Worm (Caenorhabditis elegans) whole organism, L1 larva: ENCODE results near the gene R03G8.6.

Experiments used
- C04F5.9 ChIP-seq: sonication (generic microtip); optimal IDR thresholded peaks from 2 replicates; lab custom pipeline; 2016; ENCODE audit warnings: missing genetic modification characterization, missing compliant biosample characterization
- blmp-1 ChIP-seq: fragments of 150-350 bp; optimal IDR thresholded peaks from 2 replicates; lab custom pipeline; 2014; ENCODE audit warnings: missing biosample characterization, missing genetic modification characterization
- ceh-63 ChIP-seq: fragments of 200-800 bp; sonication (Bioruptor generic); optimal IDR thresholded peaks from 2 replicates; lab custom pipeline; 2018; ENCODE audit warnings: mild to moderate bottlenecking, missing genetic modification characterization, missing compliant biosample characterization
- ceh-8 ChIP-seq: fragments of 200-800 bp; sonication (Bioruptor generic); optimal IDR thresholded peaks from 2 replicates; lab custom pipeline; 2018; ENCODE audit warnings: mild to moderate bottlenecking, missing genetic modification characterization, moderate library complexity, missing compliant biosample characterization
- ceh-82 ChIP-seq, 3 experiments: fragments of 150-350 bp in 1 of 3; sonication (generic microtip) in 2 of 3; optimal IDR thresholded peaks; 2 replicates each; lab custom pipeline; 2014 to 2017; ENCODE audit warnings: missing biosample characterization in 3 of 3, missing genetic modification characterization in 3 of 3
- ceh-88 ChIP-seq: fragments of 200-800 bp; sonication (Bioruptor generic); IDR thresholded peaks from 2 replicates; pipeline ENCODE4 v1.3.6; 2022; ENCODE audit warnings: missing genetic modification characterization, missing compliant biosample characterization
- dpl-1 ChIP-seq, 3 experiments: fragments of 150-350 bp in 2 of 3; sonication (generic microtip) in 1 of 3; optimal IDR thresholded peaks; 2 replicates each; lab custom pipeline; 2014 to 2017; ENCODE audit warnings: missing biosample characterization in 3 of 3, missing genetic modification characterization in 3 of 3, missing genetic modification reagents in 3 of 3
- dsc-1 ChIP-seq: sonication (generic microtip); optimal IDR thresholded peaks from 2 replicates; lab custom pipeline; 2016; ENCODE audit warnings: mild to moderate bottlenecking, missing genetic modification characterization, missing compliant biosample characterization
- egl-13 ChIP-seq: sonication (generic microtip); optimal IDR thresholded peaks from 2 replicates; lab custom pipeline; 2016; ENCODE audit warnings: missing genotype, missing genetic modification reagents, missing genetic modification characterization, missing compliant biosample characterization
- elt-2 ChIP-seq: sonication (generic microtip); optimal IDR thresholded peaks from 2 replicates; lab custom pipeline; 2016; ENCODE audit warnings: missing genetic modification characterization, mild to moderate bottlenecking, inconsistent platforms, missing compliant biosample characterization, missing genetic modification reagents
- elt-3 ChIP-seq, 6 experiments: fragments of 150-350 bp in 1 of 6; sonication (generic microtip); optimal IDR thresholded peaks; 2 replicates each; lab custom pipeline; 2017 to 2018; ENCODE audit warnings: missing biosample characterization in 6 of 6, missing genetic modification characterization in 6 of 6, inconsistent platforms in 1 of 6
- fkh-10 ChIP-seq: sonication (generic microtip); optimal IDR thresholded peaks from 2 replicates; lab custom pipeline; 2017; ENCODE audit warnings: missing biosample characterization, missing genetic modification reagents, missing genetic modification characterization
- fos-1 ChIP-seq: fragments of 150-350 bp; optimal IDR thresholded peaks from 2 replicates; lab custom pipeline; 2014; ENCODE audit warnings: missing biosample characterization, missing genetic modification characterization
- grh-1 ChIP-seq: fragments of 200-800 bp; sonication (Bioruptor generic); IDR thresholded peaks from 2 replicates; pipeline ENCODE4 v1.3.6; 2022; ENCODE audit warnings: missing genetic modification reagents, missing genetic modification characterization, missing compliant biosample characterization
- hpl-2 ChIP-seq: fragments of 150-350 bp; optimal IDR thresholded peaks from 2 replicates; lab custom pipeline; 2014; ENCODE audit warnings: missing biosample characterization, missing genetic modification reagents, missing genetic modification characterization
- irx-1 ChIP-seq: sonication (generic microtip); optimal IDR thresholded peaks from 2 replicates; lab custom pipeline; 2016; ENCODE audit warnings: missing genetic modification characterization, missing compliant biosample characterization
- isw-1 ChIP-seq: fragments of 200-800 bp; sonication (Bioruptor generic); IDR thresholded peaks from 2 replicates; pipeline ENCODE4 v1.3.6; 2022; ENCODE audit warnings: missing genetic modification characterization, missing compliant biosample characterization
- jun-1 ChIP-seq: fragments of 150-350 bp; optimal IDR thresholded peaks from 2 replicates; lab custom pipeline; 2014; ENCODE audit warnings: missing biosample characterization, missing genetic modification reagents, missing genetic modification characterization
- lin-13 ChIP-seq: fragments of 150-350 bp; optimal IDR thresholded peaks from 2 replicates; lab custom pipeline; 2014; ENCODE audit warnings: missing biosample characterization, missing genetic modification reagents, missing genetic modification characterization
- lin-14 ChIP-seq: fragments of 200-800 bp; sonication (Bioruptor generic); optimal IDR thresholded peaks from 2 replicates; lab custom pipeline; 2018; ENCODE audit warnings: mild to moderate bottlenecking, missing genetic modification characterization, moderate library complexity, missing compliant biosample characterization
- lin-35 ChIP-seq, 2 experiments: fragments of 150-350 bp; optimal IDR thresholded peaks; 2 replicates each; lab custom pipeline; 2014; ENCODE audit warnings: missing biosample characterization in 2 of 2, missing genetic modification characterization in 2 of 2, missing genetic modification reagents in 2 of 2
- lin-39 ChIP-seq: fragments of 150-350 bp; optimal IDR thresholded peaks from 2 replicates; lab custom pipeline; 2014; ENCODE audit warnings: missing biosample characterization, missing genetic modification reagents, missing genetic modification characterization
- mdl-1 ChIP-seq, 2 experiments: fragments of 150-350 bp; optimal IDR thresholded peaks; 2 replicates each; lab custom pipeline; 2014 to 2017; ENCODE audit warnings: missing biosample characterization in 2 of 2, missing genetic modification characterization in 2 of 2, inconsistent platforms in 1 of 2
- mef-2 ChIP-seq: fragments of 150-350 bp; optimal IDR thresholded peaks from 2 replicates; lab custom pipeline; 2014; ENCODE audit warnings: missing biosample characterization, missing genetic modification characterization
- mep-1 ChIP-seq: fragments of 150-350 bp; optimal IDR thresholded peaks from 2 replicates; lab custom pipeline; 2014; ENCODE audit warnings: missing biosample characterization, missing genetic modification characterization
- nhr-11 ChIP-seq: fragments of 150-350 bp; optimal IDR thresholded peaks from 2 replicates; lab custom pipeline; 2014; ENCODE audit warnings: missing biosample characterization, missing genetic modification characterization
- nhr-19 ChIP-seq: fragments of 200-800 bp; sonication (Bioruptor generic); conservative IDR thresholded peaks from 2 replicates; pipeline ENCODE4 v1.3.6; 2022; ENCODE audit warnings: missing genetic modification characterization, missing compliant biosample characterization
- nhr-20 ChIP-seq: sonication (generic microtip); optimal IDR thresholded peaks from 2 replicates; lab custom pipeline; 2016; ENCODE audit warnings: mild to moderate bottlenecking, missing genetic modification characterization, missing compliant biosample characterization
- nhr-237 ChIP-seq: fragments of 150-350 bp; optimal IDR thresholded peaks from 2 replicates; lab custom pipeline; 2014; ENCODE audit warnings: missing biosample characterization, missing genetic modification characterization
- nhr-47 ChIP-seq: sonication (generic microtip); optimal IDR thresholded peaks from 2 replicates; lab custom pipeline; 2016; ENCODE audit warnings: mild to moderate bottlenecking, missing genetic modification characterization, moderate library complexity, missing compliant biosample characterization
- nhr-71 ChIP-seq: sonication (generic microtip); optimal IDR thresholded peaks from 2 replicates; lab custom pipeline; 2016; ENCODE audit warnings: mild to moderate bottlenecking, missing genetic modification characterization, moderate library complexity, missing compliant biosample characterization
- nhr-76 ChIP-seq: sonication (generic microtip); optimal IDR thresholded peaks from 2 replicates; lab custom pipeline; 2017; ENCODE audit warnings: missing biosample characterization, missing genetic modification characterization
- nhr-77 ChIP-seq: fragments of 150-350 bp; optimal IDR thresholded peaks from 2 replicates; lab custom pipeline; 2014; ENCODE audit warnings: missing biosample characterization, missing genetic modification characterization
- pax-3 ChIP-seq: fragments of 200-800 bp; sonication (Bioruptor generic); optimal IDR thresholded peaks from 2 replicates; lab custom pipeline; 2018; ENCODE audit warnings: mild to moderate bottlenecking, missing genetic modification characterization, moderate library complexity, missing compliant biosample characterization
- skn-1 ChIP-seq: fragments of 150-350 bp; optimal IDR thresholded peaks from 2 replicates; lab custom pipeline; 2014; ENCODE audit warnings: missing biosample characterization, missing genetic modification characterization
- snpc-4 ChIP-seq: fragments of 150-350 bp; optimal IDR thresholded peaks from 2 replicates; lab custom pipeline; 2014; ENCODE audit warnings: missing biosample characterization, missing genetic modification characterization
- snu-23 ChIP-seq: sonication (generic microtip); optimal IDR thresholded peaks from 2 replicates; lab custom pipeline; 2016; ENCODE audit warnings: missing genetic modification characterization, missing compliant biosample characterization
- sox-4 ChIP-seq: sonication (generic microtip); optimal IDR thresholded peaks from 2 replicates; lab custom pipeline; 2016; ENCODE audit warnings: missing genetic modification characterization, missing compliant biosample characterization
- sup-37 ChIP-seq: fragments of 200-800 bp; sonication (Bioruptor generic); optimal IDR thresholded peaks from 2 replicates; lab custom pipeline; 2018; ENCODE audit warnings: mild to moderate bottlenecking, missing genetic modification characterization, missing compliant biosample characterization
- swsn-7 ChIP-seq: sonication (generic microtip); optimal IDR thresholded peaks from 2 replicates; lab custom pipeline; 2016; ENCODE audit warnings: missing genetic modification characterization, missing compliant biosample characterization
- unc-130 ChIP-seq: fragments of 150-350 bp; optimal IDR thresholded peaks from 2 replicates; lab custom pipeline; 2017; ENCODE audit warnings: missing biosample characterization, missing genetic modification characterization, inconsistent platforms
- unc-86 ChIP-seq: sonication (generic microtip); optimal IDR thresholded peaks from 2 replicates; lab custom pipeline; 2016; ENCODE audit warnings: missing genetic modification characterization, missing compliant biosample characterization
- unc-98 ChIP-seq: fragments of 200-800 bp; sonication (Bioruptor generic); IDR thresholded peaks from 2 replicates; pipeline ENCODE4 v1.3.6; 2022; ENCODE audit warnings: missing genetic modification characterization, missing compliant biosample characterization
- vab-15 ChIP-seq: sonication (generic microtip); optimal IDR thresholded peaks from 2 replicates; lab custom pipeline; 2017; ENCODE audit warnings: missing genotype, mild to moderate bottlenecking, missing genetic modification characterization, missing compliant biosample characterization
- xbp-1 ChIP-seq: sonication (generic microtip); optimal IDR thresholded peaks from 2 replicates; lab custom pipeline; 2016; ENCODE audit warnings: missing genetic modification characterization, missing compliant biosample characterization
- ztf-11 ChIP-seq, 2 experiments: sonication (generic microtip); optimal IDR thresholded peaks; 2 replicates each; lab custom pipeline; 2016 to 2017; ENCODE audit warnings: missing genetic modification characterization in 2 of 2, missing biosample characterization in 1 of 2, missing compliant biosample characterization in 1 of 2
- ztf-4 ChIP-seq: fragments of 150-350 bp; optimal IDR thresholded peaks from 2 replicates; lab custom pipeline; 2014; ENCODE audit warnings: missing biosample characterization, missing genetic modification characterization

The R03G8.6 gene

DNA sequence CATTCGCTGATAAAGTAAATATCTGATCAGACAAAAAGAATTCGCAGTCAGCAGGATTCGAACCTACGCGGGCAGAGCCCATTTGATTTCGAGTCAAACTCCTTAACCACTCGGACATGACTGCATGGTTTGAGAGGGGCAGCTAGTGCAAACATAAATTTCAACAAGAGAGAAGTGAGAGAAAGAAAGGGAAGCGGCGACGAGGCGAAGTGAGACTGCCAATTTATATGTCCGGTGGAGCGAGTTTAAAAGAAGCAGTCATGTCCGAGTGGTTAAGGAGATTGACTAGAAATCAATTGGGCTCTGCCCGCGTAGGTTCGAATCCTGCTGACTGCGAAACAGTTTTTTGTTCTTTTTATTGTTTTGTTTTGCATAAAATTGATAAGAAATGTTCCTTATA, 54.0 kb downstream of the R03G8.6 start (continued):
- peak; percentile 52 for TF ChIP-seq nhr-76 (tag; lab: Kevin White, UChicago)
- TF ChIP-seq xbp-1 (tag; lab: Kevin White, UChicago) = peak; percentile 84
- TF ChIP-seq irx-1 (tag; lab: Kevin White, UChicago) = peak; percentile 86
- TF ChIP-seq snpc-4 = peak; percentile 56
- peak; percentile 96 for TF ChIP-seq snu-23
- TF ChIP-seq unc-130 = peak; percentile 80
- peak; percentile 77 for TF ChIP-seq sox-4 (tag; lab: Kevin White, UChicago)
- TF ChIP-seq elt-3 (tag; optimal IDR thresholded peaks at IDR 0.05; lab: Kevin White, UChicago) = peak in 2 of 6 experiments; percentile 5 to 89
- peak; percentile 97 for TF ChIP-seq dsc-1 (tag; lab: Kevin White, UChicago)
- TF ChIP-seq elt-2 (tag; lab: Kevin White, UChicago) = peak; percentile 81
- peak; percentile 96 for TF ChIP-seq ceh-8 (GFP tag; lab: Kevin White, UChicago)
- peak; percentile 67 for TF ChIP-seq ceh-63
- TF ChIP-seq nhr-20 (tag; lab: Kevin White, UChicago) = peak; percentile 94
- TF ChIP-seq isw-1 (GFP tag; lab: Robert Waterston, UW) = peak; percentile 77
- TF ChIP-seq grh-1 (GFP tag; lab: Robert Waterston, UW) = peak; percentile 84
- TF ChIP-seq egl-13 (tag; lab: Kevin White, UChicago) = peak; percentile 86
- peak; percentile 87 for TF ChIP-seq jun-1 (tag; lab: Kevin White, UChicago)
- TF ChIP-seq nhr-19 (GFP tag; lab: Robert Waterston, UW) = peak; percentile 96
- TF ChIP-seq sup-37 (GFP tag; lab: Kevin White, UChicago) = peak; percentile 63
- TF ChIP-seq nhr-77 (tag; lab: Kevin White, UChicago) = peak; percentile 77
- TF ChIP-seq nhr-11 (tag; lab: Kevin White, UChicago) = peak; percentile 62
- TF ChIP-seq lin-39 (tag; lab: Kevin White, UChicago) = peak; percentile 49
- peak; percentile 82 for TF ChIP-seq hpl-2 (GFP tag; lab: Kevin White, UChicago)
- peak; percentile 77 for TF ChIP-seq ztf-4
- peak; percentile 70 for TF ChIP-seq pax-3
- TF ChIP-seq nhr-47 (tag; lab: Kevin White, UChicago) = peak; percentile 95
- peak; percentile 35 for TF ChIP-seq vab-15
- peak; percentile 94 for TF ChIP-seq swsn-7 (tag; lab: Kevin White, UChicago)
- peak in 1 of 2 experiments; percentile 81 for TF ChIP-seq mdl-1 (tag; optimal IDR thresholded peaks at IDR 0.05; lab: Kevin White, UChicago)
- peak; percentile 55 for TF ChIP-seq fos-1 (tag; lab: Kevin White, UChicago)
- peak; percentile 86 for TF ChIP-seq unc-86 (tag; lab: Kevin White, UChicago)
- peak; percentile 56 for TF ChIP-seq skn-1 (tag; lab: Kevin White, UChicago)
- peak; percentile 59 to 81 for TF ChIP-seq lin-35 (GFP tag; optimal IDR thresholded peaks at IDR 0.05; lab: Kevin White, UChicago)
- TF ChIP-seq lin-13 (GFP tag; lab: Kevin White, UChicago) = peak; percentile 68
- peak; percentile 90 for TF ChIP-seq fkh-10
- peak; percentile 46 for TF ChIP-seq unc-98 (GFP tag; lab: Robert Waterston, UW)
- TF ChIP-seq blmp-1 (tag; lab: Kevin White, UChicago) = peak; percentile 42
- peak in 2 of 3 experiments; percentile 29 to 34 for TF ChIP-seq dpl-1 (GFP tag; optimal IDR thresholded peaks at IDR 0.05; lab: Kevin White, UChicago)
- TF ChIP-seq ceh-82 (tag; optimal IDR thresholded peaks at IDR 0.05; lab: Kevin White, UChicago) = peak; percentile 79 to 90 (median 86)
- TF ChIP-seq mep-1 (tag; lab: Kevin White, UChicago) = peak; percentile 70
- peak; percentile 43 for TF ChIP-seq mef-2
- TF ChIP-seq ceh-88 (GFP tag; lab: Robert Waterston, UW) = peak; percentile 86
- TF ChIP-seq nhr-237 = peak; percentile 12
- peak; percentile 46 for TF ChIP-seq C04F5.9 (tag; lab: Kevin White, UChicago)
- peak; percentile 88 for TF ChIP-seq lin-14 (GFP tag; lab: Kevin White, UChicago)
- TF ChIP-seq ztf-11 (tag; optimal IDR thresholded peaks at IDR 0.05; lab: Kevin White, UChicago) = peak in 1 of 2 experiments; percentile 81
- peak; percentile 94 for TF ChIP-seq nhr-71 (tag; lab: Kevin White, UChicago)
- TF ChIP-seq, all 84 proteins: peak for 64; not testable (repeated sequence) for 20
